Worm (Caenorhabditis elegans) whole organism, late embryonic: Measurements from ENCODE around the gene trf-1.

ENCODE experiments used
- C38D4.7 ChIP-seq: fragments of 200-800 bp; sonication (Bioruptor generic); optimal IDR thresholded peaks from 2 replicates; lab custom pipeline; 2018; ENCODE audit warnings: mild to moderate bottlenecking, missing genetic modification characterization, moderate library complexity, missing compliant biosample characterization
- K02D7.2 ChIP-seq: sonication (generic microtip); optimal IDR thresholded peaks from 2 replicates; lab custom pipeline; 2017; ENCODE audit warnings: mild to moderate bottlenecking, missing genetic modification characterization, missing compliant biosample characterization
- Y22D7AL.16 ChIP-seq: sonication (generic microtip); optimal IDR thresholded peaks from 2 replicates; lab custom pipeline; 2016; ENCODE audit warnings: missing genetic modification characterization, missing compliant biosample characterization
- ahr-1 ChIP-seq: sonication (generic microtip); optimal IDR thresholded peaks from 2 replicates; lab custom pipeline; 2016; ENCODE audit warnings: missing genetic modification characterization, missing compliant biosample characterization
- ceh-14 ChIP-seq: sonication (generic microtip); optimal IDR thresholded peaks from 2 replicates; lab custom pipeline; 2016; ENCODE audit warnings: missing genotype, missing genetic modification characterization, missing compliant biosample characterization
- ceh-2 ChIP-seq: sonication (generic microtip); optimal IDR thresholded peaks from 2 replicates; lab custom pipeline; 2016; ENCODE audit warnings: missing genotype, missing genetic modification characterization, missing compliant biosample characterization
- ceh-31 ChIP-seq: sonication (generic microtip); optimal IDR thresholded peaks from 2 replicates; lab custom pipeline; 2016; ENCODE audit warnings: missing genetic modification characterization, missing compliant biosample characterization
- ceh-34 ChIP-seq: sonication (generic microtip); optimal IDR thresholded peaks from 2 replicates; lab custom pipeline; 2016; ENCODE audit warnings: mild to moderate bottlenecking, missing genetic modification characterization, missing compliant biosample characterization
- ceh-48 ChIP-seq: sonication (generic microtip); optimal IDR thresholded peaks from 2 replicates; lab custom pipeline; 2016; ENCODE audit warnings: missing genetic modification characterization, inconsistent platforms, missing compliant biosample characterization
- ceh-9 ChIP-seq: sonication (generic microtip); optimal IDR thresholded peaks from 2 replicates; lab custom pipeline; 2016; ENCODE audit warnings: mild to moderate bottlenecking, missing genetic modification characterization, inconsistent platforms, missing compliant biosample characterization
- che-1 ChIP-seq: sonication (generic microtip); optimal IDR thresholded peaks from 2 replicates; lab custom pipeline; 2016; ENCODE audit warnings: mild to moderate bottlenecking, missing genetic modification characterization, missing compliant biosample characterization
- dve-1 ChIP-seq: sonication (generic microtip); optimal IDR thresholded peaks from 2 replicates; lab custom pipeline; 2017; ENCODE audit warnings: antibody characterized with exemption, mild to moderate bottlenecking, missing genetic modification characterization, missing compliant biosample characterization
- eyg-1 ChIP-seq: sonication (generic microtip); optimal IDR thresholded peaks from 2 replicates; lab custom pipeline; 2016; ENCODE audit warnings: missing genotype, missing genetic modification characterization, missing compliant biosample characterization
- fax-1 ChIP-seq: sonication (generic microtip); optimal IDR thresholded peaks from 2 replicates; lab custom pipeline; 2016; ENCODE audit warnings: missing genotype, missing genetic modification characterization, missing compliant biosample characterization
- fkh-6 ChIP-seq: sonication (generic microtip); optimal IDR thresholded peaks from 2 replicates; lab custom pipeline; 2016; ENCODE audit warnings: missing genetic modification characterization, missing compliant biosample characterization
- gmeb-2 ChIP-seq: sonication (generic microtip); optimal IDR thresholded peaks from 2 replicates; lab custom pipeline; 2016; ENCODE audit warnings: missing genetic modification characterization, inconsistent platforms, missing compliant biosample characterization
- hlh-30 ChIP-seq: sonication (generic microtip); optimal IDR thresholded peaks from 2 replicates; lab custom pipeline; 2017; ENCODE audit warnings: antibody characterized with exemption, missing genetic modification characterization, missing compliant biosample characterization; ENCODE audit not compliant: insufficient read depth
- lim-6 ChIP-seq: sonication (generic microtip); optimal IDR thresholded peaks from 2 replicates; lab custom pipeline; 2016; ENCODE audit warnings: missing genetic modification characterization, missing compliant biosample characterization
- lin-11 ChIP-seq: fragments of 200-800 bp; sonication (Bioruptor generic); optimal IDR thresholded peaks from 2 replicates; lab custom pipeline; 2018; ENCODE audit warnings: mild to moderate bottlenecking, missing genetic modification characterization, missing compliant biosample characterization
- madf-2 ChIP-seq: sonication (generic microtip); optimal IDR thresholded peaks from 2 replicates; lab custom pipeline; 2017; ENCODE audit warnings: missing genetic modification characterization, missing compliant biosample characterization
- mec-3 ChIP-seq: sonication (generic microtip); optimal IDR thresholded peaks from 2 replicates; lab custom pipeline; 2016; ENCODE audit warnings: borderline replicate concordance, missing genetic modification characterization, missing compliant biosample characterization
- nfya-1 ChIP-seq: sonication (generic microtip); optimal IDR thresholded peaks from 2 replicates; lab custom pipeline; 2017; ENCODE audit warnings: missing genetic modification characterization, mild to moderate bottlenecking, missing compliant biosample characterization, antibody characterized with exemption, moderate library complexity
- pat-9 ChIP-seq: fragments of 200-800 bp; sonication (Bioruptor generic); optimal IDR thresholded peaks from 2 replicates; lab custom pipeline; 2018; ENCODE audit warnings: mild to moderate bottlenecking, missing genetic modification characterization, moderate library complexity, missing compliant biosample characterization
- pha-2 ChIP-seq: sonication (generic microtip); optimal IDR thresholded peaks from 2 replicates; lab custom pipeline; 2017; ENCODE audit warnings: mild to moderate bottlenecking, missing genetic modification characterization, missing compliant biosample characterization
- pha-4 ChIP-seq: fragments of 150-350 bp; optimal IDR thresholded peaks from 2 replicates; lab custom pipeline; 2018; ENCODE audit warnings: missing biosample characterization, missing genetic modification reagents, missing genetic modification characterization
- sox-4 ChIP-seq: sonication (generic microtip); optimal IDR thresholded peaks from 2 replicates; lab custom pipeline; 2017; ENCODE audit warnings: mild to moderate bottlenecking, missing genetic modification characterization, inconsistent platforms, missing compliant biosample characterization
- syd-9 ChIP-seq: sonication (generic microtip); optimal IDR thresholded peaks from 2 replicates; lab custom pipeline; 2016; ENCODE audit warnings: mild to moderate bottlenecking, missing genetic modification characterization, moderate library complexity, missing compliant biosample characterization
- tbx-2 ChIP-seq: sonication (generic microtip); optimal IDR thresholded peaks from 2 replicates; lab custom pipeline; 2016; ENCODE audit warnings: missing genetic modification characterization, missing compliant biosample characterization
- tbx-7 ChIP-seq: sonication (generic microtip); optimal IDR thresholded peaks from 2 replicates; lab custom pipeline; 2016; ENCODE audit warnings: missing genotype, missing genetic modification characterization, missing compliant biosample characterization
- ttx-3 ChIP-seq: sonication (generic microtip); optimal IDR thresholded peaks from 2 replicates; lab custom pipeline; 2016; ENCODE audit warnings: missing genetic modification reagents, missing genetic modification characterization, missing compliant biosample characterization
- unc-42 ChIP-seq: sonication (generic microtip); optimal IDR thresholded peaks from 2 replicates; lab custom pipeline; 2016; ENCODE audit warnings: missing genotype, missing genetic modification characterization, missing compliant biosample characterization
- unc-86 ChIP-seq: sonication (generic microtip); optimal IDR thresholded peaks from 2 replicates; lab custom pipeline; 2016; ENCODE audit warnings: missing genetic modification characterization, missing compliant biosample characterization
- ztf-16 ChIP-seq: sonication (generic microtip); optimal IDR thresholded peaks from 2 replicates; lab custom pipeline; 2017; ENCODE audit warnings: missing genetic modification characterization, missing compliant biosample characterization

Gene trf-1

ce11 chrIII:13452824-13453223 is 22.6 kb downstream of the trf-1 start:
- TF ChIP-seq tbx-7 (tag; lab: Kevin White, UChicago) (no peak), eyg-1 (no peak), ahr-1 (tag; lab: Kevin White, UChicago) (no peak), ceh-48 (tag; lab: Kevin White, UChicago) (no peak), ceh-14 (tag; lab: Kevin White, UChicago) (no peak), fax-1 (tag; lab: Kevin White, UChicago) (no peak)

ce11 chrIII:13455207-13455606 is 24.9 kb downstream of the trf-1 start, which contains the start of gene cua-1:
TSS of gene cua-1 (minus strand) at chrIII:13455307.
- no peak for TF ChIP-seq pha-2 (tag; lab: Kevin White, UChicago)
- no peak for TF ChIP-seq K02D7.2
- no peak for TF ChIP-seq eyg-1
- no peak for TF ChIP-seq madf-2 (tag; lab: Kevin White, UChicago)
- TF ChIP-seq dve-1 (tag; lab: Kevin White, UChicago) = no peak
- no peak for TF ChIP-seq pha-4 (tag; lab: Kevin White, UChicago)
- no peak for TF ChIP-seq pat-9 (tag; lab: Kevin White, UChicago)
- no peak for TF ChIP-seq nfya-1 (tag; lab: Kevin White, UChicago)
- TF ChIP-seq ceh-34 (tag; lab: Kevin White, UChicago) = no peak
- no peak for TF ChIP-seq che-1 (tag; lab: Kevin White, UChicago)
- TF ChIP-seq gmeb-2 (tag; lab: Kevin White, UChicago) = no peak
- TF ChIP-seq tbx-2 (tag; lab: Kevin White, UChicago) = no peak
- no peak for TF ChIP-seq ceh-9
- TF ChIP-seq lin-11 (tag; lab: Kevin White, UChicago) = no peak
- TF ChIP-seq ahr-1 (tag; lab: Kevin White, UChicago) = no peak
- TF ChIP-seq, all 69 proteins: peak for 0

ce11 chrIII:13455816-13456215 is 25.6 kb downstream of the trf-1 start:
- TF ChIP-seq ahr-1 (tag; lab: Kevin White, UChicago) (no peak), unc-42 (tag; lab: Kevin White, UChicago) (peak; percentile 15)

- TF ChIP-seq hlh-30 (no peak), unc-86 (tag; lab: Kevin White, UChicago) (no peak), mec-3 (tag; lab: Kevin White, UChicago) (no peak), syd-9 (tag; lab: Kevin White, UChicago) (no peak), Y22D7AL.16 (tag; lab: Kevin White, UChicago) (no peak), C38D4.7 (GFP tag; lab: Kevin White, UChicago) (no peak), sox-4 (tag; lab: Kevin White, UChicago) (no peak), K02D7.2 (no peak), ttx-3 (tag; lab: Kevin White, UChicago) (no peak), pha-4 (tag; lab: Kevin White, UChicago) (no peak), lim-6 (tag; lab: Kevin White, UChicago) (no peak), ceh-2 (no peak)
Measured at ce11 chrIII:13457305-13457704, 27.0 kb downstream of the trf-1 start.

- TF ChIP-seq che-1 (tag; lab: Kevin White, UChicago) = no peak
- no peak for TF ChIP-seq fkh-6 (tag; lab: Kevin White, UChicago)
- no peak for TF ChIP-seq K02D7.2
- no peak for TF ChIP-seq eyg-1
- TF ChIP-seq ceh-31 (tag; lab: Kevin White, UChicago) = no peak
- TF ChIP-seq ztf-16 = no peak
- no peak for TF ChIP-seq hlh-30
Measured at ce11 chrIII:13458978-13459596, 28.8 kb downstream of the trf-1 start, which contains the start of gene tag-164. TSS of gene tag-164 (plus strand) at chrIII:13459546.
